Fruit fly (Drosophila melanogaster) whole organism, wandering third instar larva: ENCODE results near the gene comm2.

Source experiments
- Hr78 ChIP-seq: fragments of >200 bp; optimal IDR thresholded peaks from 2 replicates; lab custom pipeline; 2017; ENCODE audit warnings: missing biosample characterization, missing genetic modification characterization
- Hr83 ChIP-seq: fragments of 200-300 bp; sonication (Bioruptor generic); optimal IDR thresholded peaks from 2 replicates; lab custom pipeline; 2016; ENCODE audit warnings: missing biosample characterization, mild to moderate bottlenecking, missing genetic modification characterization, moderate library complexity; ENCODE audit not compliant: poor library complexity, severe bottlenecking
- rgr ChIP-seq: fragments of 200-800 bp; sonication (Bioruptor generic); optimal IDR thresholded peaks from 3 replicates; lab custom pipeline; 2016; ENCODE audit warnings: missing biosample characterization, mild to moderate bottlenecking, missing genetic modification characterization

Gene comm2

DNA sequence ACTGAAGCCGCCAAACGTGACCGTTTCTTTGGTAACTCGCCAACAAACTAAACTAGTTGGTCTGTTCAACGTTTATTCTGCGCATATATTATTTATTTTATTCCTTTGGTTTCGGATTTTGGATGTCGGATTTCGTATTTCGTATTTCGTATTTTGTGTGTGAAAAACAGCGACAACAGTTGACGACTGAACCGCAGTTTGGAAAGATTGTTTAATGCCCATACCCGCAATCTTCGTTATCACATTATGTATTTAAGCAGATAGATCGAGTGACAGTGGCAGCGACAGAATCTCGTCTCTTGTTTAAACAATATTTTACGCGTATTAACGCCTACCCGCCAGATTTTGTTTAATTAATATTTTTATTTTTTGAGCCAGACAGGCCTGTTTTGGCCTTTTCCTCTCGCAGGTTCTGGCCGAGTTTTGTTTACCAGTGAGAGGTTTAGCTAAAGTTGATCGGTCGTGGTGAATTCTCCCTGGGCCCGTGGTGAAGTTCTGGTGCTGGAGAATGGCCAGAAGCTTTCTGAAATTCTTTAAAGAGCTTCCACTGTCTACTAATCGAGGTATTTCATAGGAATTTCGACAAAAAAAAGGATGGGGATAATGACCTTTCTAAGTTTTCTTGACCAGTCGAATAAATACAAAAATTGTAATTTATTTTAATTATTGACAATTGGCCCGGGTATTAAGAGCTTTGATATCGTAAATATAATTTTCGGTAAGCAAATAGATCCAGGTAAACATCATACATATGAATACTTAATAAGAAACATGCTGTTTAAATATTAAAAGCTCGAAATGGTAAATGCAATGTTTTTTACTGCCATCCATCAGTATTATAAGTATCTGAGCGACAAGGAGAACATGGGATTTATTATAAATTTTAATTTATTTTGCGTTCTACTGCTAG is 51.7 kb downstream of the comm2 start, which contains the start of the genes comm3 and CG43083 (continued):
- TF ChIP-seq rgr (GFP tag; lab: Kevin White, UChicago) (no peak), Hr83 (GFP tag; lab: Kevin White, UChicago) (peak; percentile 30), Hr78 (GFP tag; lab: Kevin White, UChicago) (no peak)
